Worm (Caenorhabditis elegans): Measurements from ENCODE around the gene cpg-2.

ce11 chrIII:7072452-7072851 is 31.3 kb downstream of the cpg-2 start, which contains the start of gene lin-37:
- TF ChIP-seq T26A5.8 (tag; optimal IDR thresholded peaks at IDR 0.05) (no peak), Y53G8AR.9 (GFP tag; conservative IDR thresholded peaks at IDR 0.05) (no peak), athp-1 (tag; optimal IDR thresholded peaks at IDR 0.05) (no peak), ztf-22 (GFP tag; optimal IDR thresholded peaks at IDR 0.05) (no peak), ceh-27 (GFP tag; optimal IDR thresholded peaks at IDR 0.05) (no peak), ama-1 (optimal IDR thresholded peaks at IDR 0.05) (no peak), ama-1 (GFP tag; optimal IDR thresholded peaks at IDR 0.05) (no peak), sea-2 (GFP tag; IDR thresholded peaks at IDR 0.05) (no peak), pha-4 (tag; optimal IDR thresholded peaks at IDR 0.05) (no peak)
